Worm (Caenorhabditis elegans) whole organism, L1 larva: ENCODE measurements around the gene F14B8.6.

Source experiments
- lsy-2 ChIP-seq, 2 experiments: fragments of 150-350 bp; optimal IDR thresholded peaks; 2 replicates each; lab custom pipeline; 2014; ENCODE audit warnings: missing biosample characterization in 2 of 2, missing genetic modification characterization in 2 of 2
- mdl-1 ChIP-seq, 2 experiments: fragments of 150-350 bp; optimal IDR thresholded peaks; 2 replicates each; lab custom pipeline; 2014 to 2017; ENCODE audit warnings: missing biosample characterization in 2 of 2, missing genetic modification characterization in 2 of 2, inconsistent platforms in 1 of 2
- pqm-1 ChIP-seq: sonication (generic microtip); optimal IDR thresholded peaks from 3 replicates; lab custom pipeline; 2017; ENCODE audit warnings: missing biosample characterization, missing genetic modification characterization
- sox-4 ChIP-seq: sonication (generic microtip); optimal IDR thresholded peaks from 2 replicates; lab custom pipeline; 2016; ENCODE audit warnings: missing genetic modification characterization, missing compliant biosample characterization
- tbx-2 ChIP-seq: sonication (generic microtip); optimal IDR thresholded peaks from 2 replicates; lab custom pipeline; 2016; ENCODE audit warnings: missing genetic modification characterization, missing compliant biosample characterization

ce11 chrX:6934453-6934852 lies 2.2 kb upstream of the F14B8.6 start:
- TF ChIP-seq tbx-2 (tag; lab: Kevin White, UChicago) (peak; percentile 42), pqm-1 (tag; lab: Kevin White, UChicago) (no peak), mdl-1 (tag; optimal IDR thresholded peaks at IDR 0.05; lab: Kevin White, UChicago) (peak in 1 of 2 experiments; percentile 42), sox-4 (no peak), lsy-2 (tag; optimal IDR thresholded peaks at IDR 0.05; lab: Kevin White, UChicago) (peak; percentile 40 to 69)
